Worm (Caenorhabditis elegans) whole organism, L1 larva: ENCODE measurements around the gene Y43C5A.2.

Source experiments
- ama-1 ChIP-seq: fragments of 150-350 bp; optimal IDR thresholded peaks from 2 replicates; lab custom pipeline; 2014
- egl-27 ChIP-seq, 2 experiments: fragments of 150-350 bp in 1 of 2; sonication (generic microtip); optimal IDR thresholded peaks; 3 replicates each; lab custom pipeline; 2017 to 2018; ENCODE audit warnings: missing biosample characterization in 2 of 2, missing genetic modification characterization in 2 of 2, missing genetic modification reagents in 2 of 2
- fkh-10 ChIP-seq: sonication (generic microtip); optimal IDR thresholded peaks from 2 replicates; lab custom pipeline; 2017; ENCODE audit warnings: missing biosample characterization, missing genetic modification reagents, missing genetic modification characterization
- nhr-47 ChIP-seq: sonication (generic microtip); optimal IDR thresholded peaks from 2 replicates; lab custom pipeline; 2016; ENCODE audit warnings: mild to moderate bottlenecking, missing genetic modification characterization, moderate library complexity, missing compliant biosample characterization
- nhr-77 ChIP-seq: fragments of 150-350 bp; optimal IDR thresholded peaks from 2 replicates; lab custom pipeline; 2014; ENCODE audit warnings: missing biosample characterization, missing genetic modification characterization
- sox-4 ChIP-seq: sonication (generic microtip); optimal IDR thresholded peaks from 2 replicates; lab custom pipeline; 2016; ENCODE audit warnings: missing genetic modification characterization, missing compliant biosample characterization

- TF ChIP-seq egl-27 (tag; optimal IDR thresholded peaks at IDR 0.05; lab: Kevin White, UChicago) (no peak), fkh-10 (GFP tag; lab: Kevin White, UChicago) (no peak), sox-4 (tag; lab: Kevin White, UChicago) (no peak), nhr-47 (no peak), nhr-77 (no peak), ama-1 (lab: Kevin White, UChicago) (no peak)
These were observed 34.7 kb downstream of the Y43C5A.2 start for ce11 chrIV:10304383-10304782.
